Fruit fly (Drosophila melanogaster) whole organism, embryonic: ENCODE measurements around the gene chif.

Experiments
- B-H2 ChIP-seq: fragments of 200-800 bp; sonication (Bioruptor generic); optimal IDR thresholded peaks from 2 replicates; lab custom pipeline; 2018; ENCODE audit warnings: missing biosample characterization, mild to moderate bottlenecking, missing genetic modification characterization
- CG10267 ChIP-seq: fragments of 200-800 bp; sonication (Bioruptor generic); optimal IDR thresholded peaks from 2 replicates; lab custom pipeline; 2018; ENCODE audit warnings: missing biosample characterization, mild to moderate bottlenecking, missing genetic modification characterization, moderate library complexity
- CG14710 ChIP-seq: fragments of 200-800 bp; sonication (Bioruptor generic); optimal IDR thresholded peaks from 3 replicates; lab custom pipeline; 2019; ENCODE audit warnings: missing biosample characterization, mild to moderate bottlenecking, missing genetic modification characterization, moderate library complexity
- CG1603 ChIP-seq: fragments of 200-800 bp; sonication (Bioruptor generic); optimal IDR thresholded peaks from 2 replicates; lab custom pipeline; 2019; ENCODE audit warnings: missing biosample characterization, mild to moderate bottlenecking, missing genetic modification characterization, moderate library complexity
- CG16815 ChIP-seq: fragments of 200-800 bp; sonication (Bioruptor generic); optimal IDR thresholded peaks from 3 replicates; lab custom pipeline; 2017; ENCODE audit warnings: missing biosample characterization, mild to moderate bottlenecking, missing genetic modification characterization
- CG17361 ChIP-seq: fragments of 200-800 bp; sonication (Bioruptor generic); IDR thresholded peaks from 3 replicates; pipeline ENCODE4 v1.3.6; 2022; ENCODE audit warnings: missing biosample characterization, missing genetic modification characterization
- CG17385 ChIP-seq: fragments of 200-800 bp; sonication (Bioruptor generic); optimal IDR thresholded peaks from 3 replicates; lab custom pipeline; 2018; ENCODE audit warnings: missing biosample characterization, mild to moderate bottlenecking, missing genetic modification characterization
- CG31224 ChIP-seq: fragments of 200-800 bp; sonication (Bioruptor generic); IDR thresholded peaks from 2 replicates; pipeline ENCODE4 v1.3.6; 2022; ENCODE audit warnings: missing biosample characterization, missing genetic modification characterization
- CG32767 ChIP-seq: fragments of 200-800 bp; sonication (Bioruptor generic); IDR thresholded peaks from 2 replicates; pipeline ENCODE4 v1.3.6; 2022; ENCODE audit warnings: missing biosample characterization, missing genetic modification characterization
- CG3726 ChIP-seq: fragments of 200-800 bp; sonication (Bioruptor generic); IDR thresholded peaks from 3 replicates; pipeline ENCODE4, ENCODE4 v1.3.6; 2022; ENCODE audit warnings: missing biosample characterization, missing genetic modification characterization
- CG4707 ChIP-seq: fragments of 200-800 bp; sonication (Bioruptor generic); optimal IDR thresholded peaks from 2 replicates; lab custom pipeline; 2018; ENCODE audit warnings: missing biosample characterization, mild to moderate bottlenecking, missing genetic modification characterization, moderate library complexity
- CG4730 ChIP-seq: fragments of 200-800 bp; sonication (Bioruptor generic); IDR thresholded peaks from 2 replicates; pipeline ENCODE4 v1.3.6; 2022; ENCODE audit warnings: missing biosample characterization, missing genetic modification characterization
- CG4820 ChIP-seq: fragments of 200-800 bp; sonication (Bioruptor generic); optimal IDR thresholded peaks from 3 replicates; lab custom pipeline; 2016; ENCODE audit warnings: missing biosample characterization, missing genetic modification characterization
- CG4854 ChIP-seq: fragments of 200-800 bp; sonication (Bioruptor generic); optimal IDR thresholded peaks from 2 replicates; lab custom pipeline; 2016; ENCODE audit warnings: missing biosample characterization, missing genetic modification characterization, inconsistent platforms
- CG6175 ChIP-seq: fragments of 200-800 bp; sonication (Bioruptor generic); IDR thresholded peaks from 3 replicates; pipeline ENCODE4 v1.3.6; 2022; ENCODE audit warnings: missing biosample characterization, missing genetic modification characterization
- CG6254 ChIP-seq: fragments of 200-800 bp; sonication (Bioruptor generic); optimal IDR thresholded peaks from 3 replicates; lab custom pipeline; 2017; ENCODE audit warnings: mild to moderate bottlenecking, missing biosample characterization, missing genetic modification reagents, missing genetic modification characterization
- CG6272 ChIP-seq: fragments of 200-800 bp; sonication (Bioruptor generic); IDR thresholded peaks from 2 replicates; pipeline ENCODE4 v1.3.6; 2022; ENCODE audit warnings: missing biosample characterization, missing genetic modification characterization
- CG6813 ChIP-seq: fragments of 200-800 bp; sonication (Bioruptor generic); optimal IDR thresholded peaks from 2 replicates; lab custom pipeline; 2017; ENCODE audit warnings: missing biosample characterization, missing genetic modification characterization, mild to moderate bottlenecking, moderate library complexity, missing genetic modification reagents
- CG8388 ChIP-seq: fragments of 200-800 bp; sonication (Bioruptor generic); optimal IDR thresholded peaks from 2 replicates; lab custom pipeline; 2019; ENCODE audit warnings: missing biosample characterization, mild to moderate bottlenecking, missing genetic modification characterization, moderate library complexity
- Doc2 ChIP-seq: fragments of 200-800 bp; sonication (Bioruptor generic); IDR thresholded peaks from 2 replicates; pipeline ENCODE4 v1.3.6; 2022; ENCODE audit warnings: missing biosample characterization, missing genetic modification characterization
- E2f2 ChIP-seq: fragments of 200-800 bp; sonication (Bioruptor generic); IDR thresholded peaks from 2 replicates; pipeline ENCODE4 v1.3.6; 2022; ENCODE audit warnings: missing biosample characterization, missing genetic modification characterization
- Gsc ChIP-seq: fragments of 200-800 bp; sonication (Bioruptor generic); IDR thresholded peaks from 2 replicates; pipeline ENCODE4 v1.3.6; 2022; ENCODE audit warnings: missing biosample characterization, missing genetic modification characterization
- HLH54F ChIP-seq: fragments of 200-800 bp; sonication (Bioruptor generic); optimal IDR thresholded peaks from 3 replicates; lab custom pipeline; 2016; ENCODE audit warnings: missing biosample characterization, missing genetic modification characterization
- Hmr ChIP-seq: fragments of 200-800 bp; sonication (Bioruptor generic); optimal IDR thresholded peaks from 3 replicates; lab custom pipeline; 2017; ENCODE audit warnings: mild to moderate bottlenecking, missing biosample characterization, missing genetic modification reagents, missing genetic modification characterization
- NK7.1 ChIP-seq: fragments of 200-800 bp; sonication (Bioruptor generic); optimal IDR thresholded peaks from 3 replicates; lab custom pipeline; 2016; ENCODE audit warnings: missing biosample characterization, missing genetic modification characterization
- Sox102F ChIP-seq: fragments of 200-800 bp; sonication (Bioruptor generic); optimal IDR thresholded peaks from 2 replicates; lab custom pipeline; 2018; ENCODE audit warnings: missing biosample characterization, mild to moderate bottlenecking, missing genetic modification characterization, moderate library complexity
- ac ChIP-seq: fragments of 200-800 bp; sonication (Bioruptor generic); optimal IDR thresholded peaks from 3 replicates; lab custom pipeline; 2017; ENCODE audit warnings: missing biosample characterization, mild to moderate bottlenecking, missing genetic modification characterization
- cad ChIP-seq: fragments of >200 bp; optimal IDR thresholded peaks from 2 replicates; lab custom pipeline; 2017; ENCODE audit warnings: missing biosample characterization, missing genetic modification characterization
- chif ChIP-seq, 2 experiments: fragments of 200-800 bp; sonication (Bioruptor generic); optimal IDR thresholded peaks; 3 replicates each; lab custom pipeline; 2016; ENCODE audit warnings: missing biosample characterization in 2 of 2, missing genetic modification characterization in 2 of 2
- corto ChIP-seq: fragments of 200-800 bp; sonication (Bioruptor generic); optimal IDR thresholded peaks from 2 replicates; lab custom pipeline; 2016; ENCODE audit warnings: missing biosample characterization, mild to moderate bottlenecking, missing genetic modification characterization, moderate library complexity
- crp ChIP-seq, 2 experiments: fragments of 200-800 bp; sonication (Bioruptor generic); optimal IDR thresholded peaks; 2 replicates in 1 of 2; 3 replicates in 1 of 2; lab custom pipeline; 2017; ENCODE audit warnings: missing biosample characterization in 2 of 2, missing genetic modification characterization in 2 of 2, mild to moderate bottlenecking in 1 of 2, moderate library complexity in 1 of 2
- dan ChIP-seq: fragments of 200-800 bp; sonication (Bioruptor generic); IDR thresholded peaks from 2 replicates; pipeline ENCODE4 v1.3.6; 2022; ENCODE audit warnings: missing biosample characterization, missing genetic modification characterization
- dpn ChIP-seq, 2 experiments: fragments of 200-800 bp; sonication (Bioruptor generic); optimal IDR thresholded peaks; 3 replicates each; lab custom pipeline; 2016; ENCODE audit warnings: missing biosample characterization in 2 of 2, missing genetic modification characterization in 2 of 2
- gem ChIP-seq: fragments of 200-800 bp; sonication (Bioruptor generic); optimal IDR thresholded peaks from 2 replicates; lab custom pipeline; 2019; ENCODE audit warnings: missing biosample characterization, mild to moderate bottlenecking, missing genetic modification characterization, moderate library complexity
- gsb-n ChIP-seq: fragments of 200-800 bp; sonication (Bioruptor generic); optimal IDR thresholded peaks from 3 replicates; lab custom pipeline; 2018; ENCODE audit warnings: missing biosample characterization, mild to moderate bottlenecking, missing genetic modification characterization
- h ChIP-seq: fragments of >200 bp; optimal IDR thresholded peaks from 2 replicates; lab custom pipeline; 2017
- ham ChIP-seq: fragments of 200-800 bp; sonication (Bioruptor generic); IDR thresholded peaks from 2 replicates; pipeline ENCODE4 v1.3.6; 2022; ENCODE audit warnings: missing biosample characterization, missing genetic modification characterization
- hth ChIP-seq: fragments of >200 bp; optimal IDR thresholded peaks from 2 replicates; lab custom pipeline; 2017; ENCODE audit warnings: inconsistent platforms
- insv ChIP-seq, 2 experiments: fragments of 200-800 bp; sonication (Bioruptor generic); optimal IDR thresholded peaks; 3 replicates each; lab custom pipeline; 2016 to 2018; ENCODE audit warnings: missing biosample characterization in 2 of 2, missing genetic modification characterization in 2 of 2
- jigr1 ChIP-seq: fragments of 200-800 bp; sonication (Bioruptor generic); IDR thresholded peaks from 3 replicates; pipeline ENCODE4 v1.3.6; 2022; ENCODE audit warnings: missing biosample characterization, missing genetic modification characterization
- kah ChIP-seq: fragments of 200-800 bp; sonication (Bioruptor generic); optimal IDR thresholded peaks from 2 replicates; lab custom pipeline; 2018; ENCODE audit warnings: missing biosample characterization, mild to moderate bottlenecking, missing genetic modification characterization
- lbe ChIP-seq: fragments of 200-800 bp; sonication (Bioruptor generic); optimal IDR thresholded peaks from 2 replicates; lab custom pipeline; 2016; ENCODE audit warnings: missing biosample characterization, mild to moderate bottlenecking, missing genetic modification characterization
- lov ChIP-seq, 2 experiments: fragments of 200-800 bp in 1 of 2; fragments of >200 bp in 1 of 2; sonication (Bioruptor generic) in 1 of 2; IDR thresholded peaks in 1 of 2; optimal IDR thresholded peaks in 1 of 2; 2 replicates in 1 of 2; 3 replicates in 1 of 2; pipeline versions ENCODE4 v1.3.6 to Lab custom; 2017 to 2022; ENCODE audit warnings: missing biosample characterization in 1 of 2, missing genetic modification characterization in 1 of 2
- luna ChIP-seq: fragments of 200-800 bp; sonication (Bioruptor generic); optimal IDR thresholded peaks from 2 replicates; lab custom pipeline; 2016; ENCODE audit warnings: missing biosample characterization, missing genetic modification characterization
- mam ChIP-seq: fragments of 200-800 bp; sonication (Bioruptor generic); optimal IDR thresholded peaks from 3 replicates; lab custom pipeline; 2016; ENCODE audit warnings: missing biosample characterization, missing genetic modification characterization
- peb ChIP-seq: fragments of 200-800 bp; sonication (Bioruptor generic); IDR thresholded peaks from 2 replicates; pipeline ENCODE4 v1.3.6; 2022; ENCODE audit warnings: missing biosample characterization, missing genetic modification characterization
- pita ChIP-seq: fragments of 200-800 bp; sonication (Bioruptor generic); optimal IDR thresholded peaks from 2 replicates; lab custom pipeline; 2017; ENCODE audit warnings: missing biosample characterization, mild to moderate bottlenecking, missing genetic modification characterization
- ssp ChIP-seq: fragments of 200-800 bp; sonication (Bioruptor generic); IDR thresholded peaks from 2 replicates; pipeline ENCODE4 v1.3.6; 2022; ENCODE audit warnings: missing biosample characterization, missing genetic modification characterization
- tna ChIP-seq: fragments of 200-800 bp; sonication (Bioruptor generic); IDR thresholded peaks from 2 replicates; pipeline ENCODE4 v1.3.6; 2022; ENCODE audit warnings: missing biosample characterization, missing genetic modification characterization; ENCODE audit not compliant: partially characterized antibody

chif gene

DNA sequence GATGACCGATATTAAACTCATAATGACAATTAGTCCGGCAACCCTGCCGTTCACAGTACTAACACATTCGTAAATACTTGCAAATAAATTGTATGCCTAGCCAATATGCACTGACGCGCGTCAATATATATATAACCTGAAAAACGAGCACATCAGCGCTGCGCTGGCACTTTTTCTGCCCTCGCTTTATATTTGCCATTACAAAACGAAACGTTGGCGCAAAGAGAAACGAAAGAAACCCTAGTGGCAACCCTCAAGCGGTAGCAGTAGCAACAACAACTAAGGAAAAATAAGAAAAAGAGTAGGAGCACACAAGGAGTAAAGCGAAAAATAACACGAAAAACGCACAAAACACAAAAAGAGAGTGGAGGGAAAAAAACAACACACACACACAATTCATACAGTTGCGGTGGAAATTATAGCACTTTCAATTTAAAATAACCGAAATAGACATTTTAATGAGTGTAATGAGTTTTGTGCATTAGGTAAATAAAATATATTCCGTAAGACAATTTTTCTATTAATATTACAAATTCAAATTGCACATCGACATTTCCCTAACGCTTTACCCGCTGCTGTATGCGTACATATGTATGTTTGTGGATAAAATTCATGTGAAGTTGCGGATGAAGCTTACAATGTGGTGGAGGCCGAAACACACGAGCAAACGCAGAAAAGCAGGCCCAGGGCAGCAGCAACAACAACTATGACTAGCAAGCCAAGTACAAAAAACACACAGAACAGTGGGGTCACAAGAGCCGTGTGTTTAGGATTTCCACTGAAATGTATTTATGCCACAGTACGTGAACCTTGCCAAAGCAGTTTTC lies 1.5 kb downstream of the chif start (continued):
- TF ChIP-seq mam (peak; percentile 98), CG17361 (GFP tag; lab: Robert Waterston, UW) (peak; percentile 97), chif (GFP tag; optimal IDR thresholded peaks at IDR 0.05; lab: Kevin White, UChicago) (peak; percentile 100), B-H2 (GFP tag; lab: Kevin White, UChicago) (peak; percentile 98), CG4730 (peak; percentile 98), CG14710 (peak; percentile 98), CG17385 (GFP tag; lab: Kevin White, UChicago) (peak; percentile 99), ac (peak; percentile 96), NK7.1 (peak; percentile 97), CG1603 (tag; lab: Kevin White, UChicago) (peak; percentile 99), hth (no peak), CG4707 (peak; percentile 97), CG31224 (GFP tag; lab: Robert Waterston, UW) (peak; percentile 96), CG4854 (GFP tag; lab: Kevin White, UChicago) (peak; percentile 98), cad (GFP tag; lab: Kevin White, UChicago) (no peak), lov (optimal IDR thresholded peaks at IDR 0.05; lab: Kevin White, UChicago) (no peak), lov (GFP tag; IDR thresholded peaks at IDR 0.05; lab: Robert Waterston, UW) (peak; percentile 98), ham (GFP tag; lab: Robert Waterston, UW) (peak; percentile 97), tna (no peak), kah (peak; percentile 97), Doc2 (GFP tag; lab: Robert Waterston, UW) (peak; percentile 93), gem (peak; percentile 100), E2f2 (GFP tag; lab: Robert Waterston, UW) (peak; percentile 91), CG4820 (peak; percentile 98), CG6813 (GFP tag; lab: Kevin White, UChicago) (peak; percentile 99), lbe (GFP tag; lab: Kevin White, UChicago) (peak; percentile 97), pita (GFP tag; lab: Kevin White, UChicago) (no peak), CG3726 (peak; percentile 98), dpn (GFP tag; optimal IDR thresholded peaks at IDR 0.05; lab: Kevin White, UChicago) (peak; percentile 99), CG6175 (GFP tag; lab: Robert Waterston, UW) (peak; percentile 98), corto (GFP tag; lab: Kevin White, UChicago) (peak; percentile 94), luna (GFP tag; lab: Kevin White, UChicago) (peak; percentile 90), h (lab: Kevin White, UChicago) (no peak), HLH54F (peak; percentile 98), ssp (GFP tag; lab: Robert Waterston, UW) (peak; percentile 93), crp (GFP tag; optimal IDR thresholded peaks at IDR 0.05; lab: Kevin White, UChicago) (peak in 1 of 2 experiments; percentile 73), insv (GFP tag; optimal IDR thresholded peaks at IDR 0.05; lab: Kevin White, UChicago) (peak; percentile 56 to 83), Hmr (GFP tag; lab: Kevin White, UChicago) (peak; percentile 99), Gsc (peak; percentile 95), CG10267 (peak; percentile 97), CG16815 (GFP tag; lab: Kevin White, UChicago) (peak; percentile 98), Sox102F (peak; percentile 99), CG32767 (GFP tag; lab: Robert Waterston, UW) (peak; percentile 99), peb (GFP tag; lab: Robert Waterston, UW) (peak; percentile 98), CG6272 (peak; percentile 97), jigr1 (GFP tag; lab: Robert Waterston, UW) (peak; percentile 96), gsb-n (peak; percentile 99), CG6254 (peak; percentile 97), CG8388 (peak; percentile 99), dan (GFP tag; lab: Robert Waterston, UW) (peak; percentile 94)
